Worm (Caenorhabditis elegans) whole organism, L2 larva: ENCODE data around the gene srz-78.

ENCODE experiments used
- R02D3.7 ChIP-seq: fragments of 150-350 bp; optimal IDR thresholded peaks from 2 replicates; lab custom pipeline; 2014; ENCODE audit warnings: missing biosample characterization, missing genetic modification characterization
- ZK546.5 ChIP-seq: sonication (generic microtip); optimal IDR thresholded peaks from 2 replicates; lab custom pipeline; 2017; ENCODE audit warnings: missing biosample characterization, missing genetic modification characterization
- crh-2 ChIP-seq: sonication (generic microtip); optimal IDR thresholded peaks from 2 replicates; lab custom pipeline; 2017; ENCODE audit warnings: missing biosample characterization, missing genetic modification characterization
- elt-3 ChIP-seq: sonication (generic microtip); optimal IDR thresholded peaks from 2 replicates; lab custom pipeline; 2017; ENCODE audit warnings: missing biosample characterization, missing genetic modification characterization
- fos-1 ChIP-seq: fragments of 150-350 bp; optimal IDR thresholded peaks from 2 replicates; lab custom pipeline; 2014; ENCODE audit warnings: missing biosample characterization, missing genetic modification characterization
- lsy-2 ChIP-seq, 2 experiments: fragments of 150-350 bp in 1 of 2; sonication (generic microtip) in 1 of 2; optimal IDR thresholded peaks; 2 replicates each; lab custom pipeline; 2014 to 2017; ENCODE audit warnings: missing biosample characterization in 2 of 2, missing genetic modification characterization in 2 of 2
- nhr-12 ChIP-seq: fragments of 150-350 bp; optimal IDR thresholded peaks from 2 replicates; lab custom pipeline; 2014; ENCODE audit warnings: missing biosample characterization, missing genetic modification characterization
- ztf-11 ChIP-seq: sonication (generic microtip); optimal IDR thresholded peaks from 2 replicates; lab custom pipeline; 2017; ENCODE audit warnings: missing biosample characterization, missing genetic modification characterization

DNA sequence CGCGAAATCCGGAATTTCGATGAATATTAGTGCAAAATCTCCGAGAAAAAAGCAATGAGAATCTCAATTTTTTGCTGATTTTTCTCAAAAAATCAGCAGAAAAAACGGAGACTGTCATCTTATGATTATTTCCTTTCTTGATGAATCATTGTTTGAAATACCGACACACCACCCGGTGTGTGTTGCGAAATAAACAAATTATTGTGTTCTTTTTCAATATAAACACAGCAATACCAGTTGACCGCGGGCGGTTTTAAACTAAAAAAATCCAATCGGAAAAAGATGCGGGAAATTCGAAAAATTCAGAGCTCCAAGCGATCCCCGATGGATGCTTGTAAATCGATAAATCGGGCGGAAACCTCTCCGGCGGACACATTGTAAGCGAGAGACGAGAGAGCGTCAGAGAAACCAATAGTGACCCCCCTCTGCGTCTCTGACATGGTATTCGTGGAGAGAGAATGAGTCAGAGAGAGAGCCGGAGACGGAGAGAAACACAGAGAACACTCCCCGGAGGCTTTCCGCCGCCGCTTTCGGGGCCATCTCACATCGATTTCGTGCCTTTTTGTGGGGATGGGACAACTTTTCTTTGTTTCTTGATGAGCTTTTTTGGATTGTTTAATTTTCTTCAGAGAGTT, 24.0 kb downstream of the srz-78 start:
- TF ChIP-seq elt-3 (tag; lab: Kevin White, UChicago): no peak
- peak; percentile 69 for TF ChIP-seq crh-2
- TF ChIP-seq ZK546.5: no peak
- no peak for TF ChIP-seq nhr-12 (tag; lab: Kevin White, UChicago)
- TF ChIP-seq ztf-11 (tag; lab: Kevin White, UChicago): no peak
- TF ChIP-seq R02D3.7 (tag; lab: Kevin White, UChicago): no peak
- peak; percentile 86 for TF ChIP-seq fos-1 (tag; lab: Kevin White, UChicago)
- peak in 1 of 2 experiments; percentile 60 for TF ChIP-seq lsy-2 (tag; optimal IDR thresholded peaks at IDR 0.05; lab: Kevin White, UChicago)
